Worm (Caenorhabditis elegans) whole organism, L1 larva: Measurements from ENCODE around the gene F26A1.7.

Source experiments
- C34B4.2 ChIP-seq: sonication (generic microtip); optimal IDR thresholded peaks from 2 replicates; lab custom pipeline; 2017; ENCODE audit warnings: mild to moderate bottlenecking, missing genetic modification characterization, missing compliant biosample characterization
- F16B12.6 ChIP-seq: fragments of 150-350 bp; optimal IDR thresholded peaks from 2 replicates; lab custom pipeline; 2014; ENCODE audit warnings: missing biosample characterization, missing genetic modification characterization
- aly-2 ChIP-seq: fragments of 150-350 bp; optimal IDR thresholded peaks from 2 replicates; lab custom pipeline; 2014; ENCODE audit warnings: missing biosample characterization, missing genetic modification characterization
- blmp-1 ChIP-seq: fragments of 150-350 bp; optimal IDR thresholded peaks from 2 replicates; lab custom pipeline; 2014; ENCODE audit warnings: missing biosample characterization, missing genetic modification characterization
- ceh-63 ChIP-seq: fragments of 200-800 bp; sonication (Bioruptor generic); optimal IDR thresholded peaks from 2 replicates; lab custom pipeline; 2018; ENCODE audit warnings: mild to moderate bottlenecking, missing genetic modification characterization, missing compliant biosample characterization
- dpl-1 ChIP-seq, 3 experiments: fragments of 150-350 bp in 2 of 3; sonication (generic microtip) in 1 of 3; optimal IDR thresholded peaks; 2 replicates each; lab custom pipeline; 2014 to 2017; ENCODE audit warnings: missing biosample characterization in 3 of 3, missing genetic modification characterization in 3 of 3, missing genetic modification reagents in 3 of 3
- efl-1 ChIP-seq, 4 experiments: fragments of 150-350 bp; optimal IDR thresholded peaks in 3 of 4; peaks in 1 of 4; 1 replicate in 1 of 4; 2 replicates in 3 of 4; lab custom pipeline; 2014; ENCODE audit warnings: missing biosample characterization in 2 of 4, missing genetic modification characterization in 2 of 4, missing genetic modification reagents in 2 of 4
- fkh-10 ChIP-seq: sonication (generic microtip); optimal IDR thresholded peaks from 2 replicates; lab custom pipeline; 2017; ENCODE audit warnings: missing biosample characterization, missing genetic modification reagents, missing genetic modification characterization
- fkh-4 ChIP-seq: sonication (generic microtip); optimal IDR thresholded peaks from 2 replicates; lab custom pipeline; 2016; ENCODE audit warnings: missing compliant biosample characterization, missing genetic modification characterization, borderline replicate concordance
- fkh-8 ChIP-seq: sonication (generic microtip); optimal IDR thresholded peaks from 2 replicates; lab custom pipeline; 2016; ENCODE audit warnings: mild to moderate bottlenecking, missing genetic modification characterization, missing compliant biosample characterization
- fos-1 ChIP-seq: fragments of 150-350 bp; optimal IDR thresholded peaks from 2 replicates; lab custom pipeline; 2014; ENCODE audit warnings: missing biosample characterization, missing genetic modification characterization
- hlh-17 ChIP-seq: fragments of 200-800 bp; sonication (Bioruptor generic); optimal IDR thresholded peaks from 2 replicates; lab custom pipeline; 2018; ENCODE audit warnings: missing genetic modification characterization, mild to moderate bottlenecking, missing compliant biosample characterization, moderate library complexity, borderline replicate concordance
- hlh-4 ChIP-seq: sonication (generic microtip); optimal IDR thresholded peaks from 2 replicates; lab custom pipeline; 2016; ENCODE audit warnings: mild to moderate bottlenecking, missing genetic modification characterization, missing compliant biosample characterization
- irx-1 ChIP-seq: sonication (generic microtip); optimal IDR thresholded peaks from 2 replicates; lab custom pipeline; 2016; ENCODE audit warnings: missing genetic modification characterization, missing compliant biosample characterization
- jun-1 ChIP-seq: fragments of 150-350 bp; optimal IDR thresholded peaks from 2 replicates; lab custom pipeline; 2014; ENCODE audit warnings: missing biosample characterization, missing genetic modification reagents, missing genetic modification characterization
- lsy-2 ChIP-seq, 2 experiments: fragments of 150-350 bp; optimal IDR thresholded peaks; 2 replicates each; lab custom pipeline; 2014; ENCODE audit warnings: missing biosample characterization in 2 of 2, missing genetic modification characterization in 2 of 2
- mdl-1 ChIP-seq, 2 experiments: fragments of 150-350 bp; optimal IDR thresholded peaks; 2 replicates each; lab custom pipeline; 2014 to 2017; ENCODE audit warnings: missing biosample characterization in 2 of 2, missing genetic modification characterization in 2 of 2, inconsistent platforms in 1 of 2
- nhr-20 ChIP-seq: sonication (generic microtip); optimal IDR thresholded peaks from 2 replicates; lab custom pipeline; 2016; ENCODE audit warnings: mild to moderate bottlenecking, missing genetic modification characterization, missing compliant biosample characterization
- nhr-47 ChIP-seq: sonication (generic microtip); optimal IDR thresholded peaks from 2 replicates; lab custom pipeline; 2016; ENCODE audit warnings: mild to moderate bottlenecking, missing genetic modification characterization, moderate library complexity, missing compliant biosample characterization
- nhr-71 ChIP-seq: sonication (generic microtip); optimal IDR thresholded peaks from 2 replicates; lab custom pipeline; 2016; ENCODE audit warnings: mild to moderate bottlenecking, missing genetic modification characterization, moderate library complexity, missing compliant biosample characterization
- nhr-76 ChIP-seq: sonication (generic microtip); optimal IDR thresholded peaks from 2 replicates; lab custom pipeline; 2017; ENCODE audit warnings: missing biosample characterization, missing genetic modification characterization
- nhr-85 ChIP-seq: sonication (generic microtip); peaks from one replicate; lab custom pipeline; 2016; ENCODE audit warnings: missing genetic modification characterization, inconsistent platforms, missing compliant biosample characterization
- pag-3 ChIP-seq: sonication (generic microtip); optimal IDR thresholded peaks from 2 replicates; lab custom pipeline; 2017; ENCODE audit warnings: missing genetic modification characterization, mild to moderate bottlenecking, missing compliant biosample characterization, antibody characterized with exemption, borderline replicate concordance; ENCODE audit not compliant: insufficient read depth
- rnt-1 ChIP-seq: sonication (generic microtip); optimal IDR thresholded peaks from 2 replicates; lab custom pipeline; 2016; ENCODE audit warnings: mild to moderate bottlenecking, missing genetic modification characterization, moderate library complexity, missing compliant biosample characterization
- skn-1 ChIP-seq: fragments of 150-350 bp; optimal IDR thresholded peaks from 2 replicates; lab custom pipeline; 2014; ENCODE audit warnings: missing biosample characterization, missing genetic modification characterization
- swsn-7 ChIP-seq: sonication (generic microtip); optimal IDR thresholded peaks from 2 replicates; lab custom pipeline; 2016; ENCODE audit warnings: missing genetic modification characterization, missing compliant biosample characterization
- tlp-1 ChIP-seq: fragments of 150-350 bp; optimal IDR thresholded peaks from 2 replicates; lab custom pipeline; 2014; ENCODE audit warnings: missing biosample characterization, missing genetic modification characterization
- unc-62 ChIP-seq: fragments of 150-350 bp; optimal IDR thresholded peaks from 2 replicates; lab custom pipeline; 2014; ENCODE audit warnings: missing biosample characterization, missing genetic modification reagents, missing genetic modification characterization
- unc-98 ChIP-seq: fragments of 200-800 bp; sonication (Bioruptor generic); IDR thresholded peaks from 2 replicates; pipeline ENCODE4 v1.3.6; 2022; ENCODE audit warnings: missing genetic modification characterization, missing compliant biosample characterization
- vab-15 ChIP-seq: sonication (generic microtip); optimal IDR thresholded peaks from 2 replicates; lab custom pipeline; 2017; ENCODE audit warnings: missing genotype, mild to moderate bottlenecking, missing genetic modification characterization, missing compliant biosample characterization
- zip-4 ChIP-seq: fragments of 200-800 bp; sonication (Bioruptor generic); optimal IDR thresholded peaks from 2 replicates; lab custom pipeline; 2018; ENCODE audit warnings: mild to moderate bottlenecking, missing genetic modification characterization, moderate library complexity, missing compliant biosample characterization

Gene F26A1.7

DNA sequence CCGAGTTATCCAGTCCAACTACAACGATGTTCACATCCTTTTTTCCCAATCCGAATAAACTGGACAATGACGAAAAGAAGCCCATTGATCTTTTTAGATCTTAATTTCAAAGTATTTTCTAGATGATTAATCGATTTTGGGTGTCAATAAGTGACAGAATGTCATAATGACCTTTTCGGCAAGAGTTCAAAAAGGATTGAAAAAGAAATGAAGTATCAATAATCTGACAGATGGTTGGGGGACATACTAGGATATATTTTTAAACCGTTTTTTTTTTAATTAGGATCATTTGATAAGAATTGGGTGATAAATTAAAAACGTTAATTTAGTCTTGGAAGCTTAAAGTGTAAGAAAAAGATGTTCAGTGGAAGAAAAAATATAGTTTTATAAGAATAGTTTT lies 5.0 kb downstream of the F26A1.7 start, which contains the start of gene arl-6:
Gene arl-6, minus strand, starts transcription at position 101 of the 400 bp plus-strand sequence.
- TF ChIP-seq fkh-10 (GFP tag; lab: Kevin White, UChicago) (no peak), efl-1 (optimal IDR thresholded peaks at IDR 0.05; lab: Kevin White, UChicago) (no peak), efl-1 (GFP tag; optimal IDR thresholded peaks at IDR 0.05 in 1 of 2; lab: Kevin White, UChicago) (peak in 1 of 2 experiments; percentile 49)
- TF ChIP-seq, all 84 proteins: peak for 1

DNA sequence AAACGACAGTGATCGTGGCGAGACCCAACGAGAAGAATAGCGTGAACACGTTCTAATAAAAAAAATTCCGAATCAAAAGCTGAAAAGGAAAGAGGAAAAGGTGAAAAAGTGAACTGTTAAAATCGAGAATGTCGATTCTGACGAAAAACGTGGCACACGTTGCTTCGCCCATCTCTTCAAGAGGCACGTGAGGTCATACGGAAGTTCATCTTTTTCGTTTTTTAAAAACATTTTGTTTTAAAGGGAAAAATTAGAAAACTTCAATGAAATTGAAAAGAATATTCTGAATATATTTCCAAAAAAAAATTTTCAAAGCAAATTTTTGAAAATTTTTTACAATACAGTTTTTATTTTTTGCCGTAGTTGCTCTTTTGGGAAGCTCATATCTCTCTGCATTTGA lies 8.5 kb downstream of the F26A1.7 start, which contains the start of gene C38D4.7:
Gene C38D4.7, minus strand, starts transcription at position 101 of the 400 bp plus-strand sequence.
- TF ChIP-seq nhr-47 = no peak
- TF ChIP-seq vab-15 (tag; lab: Kevin White, UChicago) = no peak
- no peak for TF ChIP-seq dpl-1 (GFP tag; optimal IDR thresholded peaks at IDR 0.05; lab: Kevin White, UChicago)
- TF ChIP-seq pag-3 (tag; lab: Kevin White, UChicago) = no peak
- TF ChIP-seq tlp-1 (tag; lab: Kevin White, UChicago) = no peak
- no peak for TF ChIP-seq swsn-7 (tag; lab: Kevin White, UChicago)
- TF ChIP-seq unc-98 (GFP tag; lab: Robert Waterston, UW) = no peak
- no peak for TF ChIP-seq nhr-71
- TF ChIP-seq fos-1 (tag; lab: Kevin White, UChicago) = no peak
- no peak for TF ChIP-seq zip-4 (GFP tag; lab: Kevin White, UChicago)
- TF ChIP-seq fkh-8 = no peak
- TF ChIP-seq nhr-76 (tag; lab: Kevin White, UChicago) = no peak
- TF ChIP-seq jun-1 (tag; lab: Kevin White, UChicago) = no peak
- no peak for TF ChIP-seq fkh-4 (tag; lab: Kevin White, UChicago)

- TF ChIP-seq mdl-1 (tag; optimal IDR thresholded peaks at IDR 0.05; lab: Kevin White, UChicago) = no peak
- TF ChIP-seq aly-2 (tag; lab: Kevin White, UChicago) = no peak
- no peak for TF ChIP-seq nhr-20 (tag; lab: Kevin White, UChicago)
- TF ChIP-seq ceh-63 (GFP tag; lab: Kevin White, UChicago) = no peak
- no peak for TF ChIP-seq hlh-17
- TF ChIP-seq irx-1 (tag; lab: Kevin White, UChicago) = no peak
- TF ChIP-seq rnt-1 (tag; lab: Kevin White, UChicago) = no peak
- TF ChIP-seq zip-4 (GFP tag; lab: Kevin White, UChicago) = no peak
- no peak for TF ChIP-seq dpl-1 (GFP tag; optimal IDR thresholded peaks at IDR 0.05; lab: Kevin White, UChicago)
- no peak for TF ChIP-seq skn-1
- no peak for TF ChIP-seq hlh-4 (tag; lab: Kevin White, UChicago)
- no peak for TF ChIP-seq nhr-85
These were observed 10.1 kb downstream of the F26A1.7 start, which contains the start of gene pal-1 for ce11 chrIII:4809526-4810153. Gene pal-1 (minus strand): TSS chrIII:4809576.

DNA sequence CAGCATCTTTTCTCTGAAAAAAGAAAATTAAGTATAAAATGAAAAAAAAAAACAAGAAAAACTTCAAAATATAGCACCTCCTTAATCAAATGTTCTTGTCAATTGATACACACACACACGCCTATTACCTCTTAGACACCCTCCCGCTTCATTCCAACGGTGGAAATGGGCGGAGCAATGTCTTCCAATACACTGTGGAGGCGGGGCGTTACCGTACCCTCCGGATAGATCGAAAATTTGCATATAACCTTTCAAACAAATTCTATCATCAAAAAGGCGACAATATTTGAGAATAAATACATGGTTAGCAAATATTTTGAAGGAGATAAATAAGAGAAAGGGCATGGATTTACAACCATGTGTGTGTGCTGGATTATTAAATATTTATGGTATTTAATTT lies 11.7 kb downstream of the F26A1.7 start:
- TF ChIP-seq F16B12.6 (no peak), blmp-1 (no peak), hlh-17 (no peak), lsy-2 (tag; optimal IDR thresholded peaks at IDR 0.05; lab: Kevin White, UChicago) (peak in 1 of 2 experiments; percentile 51), ceh-63 (GFP tag; lab: Kevin White, UChicago) (no peak)

DNA sequence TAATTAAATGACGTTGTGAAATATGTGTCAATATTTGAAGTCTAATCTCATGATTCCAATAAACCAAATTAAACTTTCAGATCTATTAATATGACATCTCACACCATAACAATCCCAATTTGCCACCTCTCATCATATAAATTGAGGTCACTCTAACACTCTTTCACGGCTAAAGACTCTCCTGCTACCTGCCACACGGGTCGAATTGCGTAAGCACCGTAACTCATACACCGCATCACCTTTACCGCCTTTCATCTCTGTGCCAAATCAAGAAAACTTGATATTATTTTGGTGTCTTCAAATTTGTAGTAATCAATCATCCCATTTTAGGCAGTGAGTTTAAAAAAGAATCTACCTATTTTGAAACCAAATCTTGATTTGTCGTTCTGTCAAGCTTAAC lies 13.4 kb downstream of the F26A1.7 start:
- TF ChIP-seq C34B4.2 (tag; lab: Kevin White, UChicago) = no peak
- TF ChIP-seq unc-62 (GFP tag; lab: Kevin White, UChicago) = no peak
- TF ChIP-seq nhr-76 (tag; lab: Kevin White, UChicago) = no peak
